Worm (Caenorhabditis elegans): ENCODE results near the gene Y57G11C.3.

The Y57G11C.3 gene

DNA sequence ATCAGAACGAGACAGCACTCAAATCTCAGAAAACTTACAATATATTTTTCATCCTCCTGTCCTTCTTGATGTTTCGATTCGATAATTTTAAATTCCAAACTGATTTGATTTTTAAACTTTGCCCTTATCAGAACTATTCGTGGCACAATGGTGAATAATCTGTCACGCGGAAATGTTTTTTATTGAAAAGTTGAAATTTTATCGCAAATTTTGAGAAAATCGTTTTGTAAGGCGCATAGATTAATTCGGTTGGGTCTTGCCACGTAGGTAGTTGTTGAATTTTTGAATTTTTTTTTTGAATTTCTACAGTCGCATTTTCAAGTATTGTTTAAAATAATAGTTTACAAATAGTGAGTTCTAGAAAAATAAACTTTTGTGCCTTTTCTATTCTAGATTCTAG is 7.2 kb upstream of the Y57G11C.3 start, which contains the start of gene ptp-5.2:
TSS of gene ptp-5.2 (minus strand) at position 101 of the 400 bp plus-strand sequence.
- no peak for TF ChIP-seq pha-4 (tag; optimal IDR thresholded peaks at IDR 0.05)
- TF ChIP-seq nhr-12 (tag; optimal IDR thresholded peaks at IDR 0.05): no peak
- TF ChIP-seq hmg-11 (tag; optimal IDR thresholded peaks at IDR 0.05): no peak
- TF ChIP-seq pqm-1 (tag; optimal IDR thresholded peaks at IDR 0.05): no peak
- no peak for TF ChIP-seq elt-3 (tag; optimal IDR thresholded peaks at IDR 0.05)
- TF ChIP-seq jun-1 (tag; optimal IDR thresholded peaks at IDR 0.05): no peak
- no peak for TF ChIP-seq nhr-77 (tag; optimal IDR thresholded peaks at IDR 0.05)
- TF ChIP-seq zag-1 (tag; optimal IDR thresholded peaks at IDR 0.05): no peak
- no peak for TF ChIP-seq nhr-76 (tag; optimal IDR thresholded peaks at IDR 0.05)
- no peak for TF ChIP-seq egl-27 (tag; optimal IDR thresholded peaks at IDR 0.05)
- TF ChIP-seq elt-2 (tag; optimal IDR thresholded peaks at IDR 0.05): no peak
- TF ChIP-seq lsy-12 (tag; optimal IDR thresholded peaks at IDR 0.05): no peak

ce11 chrIV:14763348-14763747 is 4.7 kb upstream of the Y57G11C.3 start:
- peak; percentile 69 for TF ChIP-seq nfya-1 (tag; optimal IDR thresholded peaks at IDR 0.05; ENCODE audit: insufficient read depth)
- peak; percentile 28 for TF ChIP-seq mdl-1 (tag; optimal IDR thresholded peaks at IDR 0.05)
- peak; percentile 50 for TF ChIP-seq lin-15B (tag; optimal IDR thresholded peaks at IDR 0.05)
- peak; percentile 34 for TF ChIP-seq ama-1 (optimal IDR thresholded peaks at IDR 0.05)
- TF ChIP-seq ceh-28 (tag; optimal IDR thresholded peaks at IDR 0.05): peak; percentile 8
- TF ChIP-seq lin-39 (tag; optimal IDR thresholded peaks at IDR 0.05): peak; percentile 56
- peak; percentile 4 for TF ChIP-seq pqm-1 (tag; optimal IDR thresholded peaks at IDR 0.05)
- TF ChIP-seq elt-2 (tag; optimal IDR thresholded peaks at IDR 0.05): peak; percentile 26
- peak; percentile 54 for TF ChIP-seq hmg-11 (tag; optimal IDR thresholded peaks at IDR 0.05)
- TF ChIP-seq elt-1 (tag; optimal IDR thresholded peaks at IDR 0.05): peak; percentile 32
- peak; percentile 28 for TF ChIP-seq nhr-23 (tag; optimal IDR thresholded peaks at IDR 0.05)
- TF ChIP-seq snpc-4 (tag; optimal IDR thresholded peaks at IDR 0.05): peak; percentile 31

DNA sequence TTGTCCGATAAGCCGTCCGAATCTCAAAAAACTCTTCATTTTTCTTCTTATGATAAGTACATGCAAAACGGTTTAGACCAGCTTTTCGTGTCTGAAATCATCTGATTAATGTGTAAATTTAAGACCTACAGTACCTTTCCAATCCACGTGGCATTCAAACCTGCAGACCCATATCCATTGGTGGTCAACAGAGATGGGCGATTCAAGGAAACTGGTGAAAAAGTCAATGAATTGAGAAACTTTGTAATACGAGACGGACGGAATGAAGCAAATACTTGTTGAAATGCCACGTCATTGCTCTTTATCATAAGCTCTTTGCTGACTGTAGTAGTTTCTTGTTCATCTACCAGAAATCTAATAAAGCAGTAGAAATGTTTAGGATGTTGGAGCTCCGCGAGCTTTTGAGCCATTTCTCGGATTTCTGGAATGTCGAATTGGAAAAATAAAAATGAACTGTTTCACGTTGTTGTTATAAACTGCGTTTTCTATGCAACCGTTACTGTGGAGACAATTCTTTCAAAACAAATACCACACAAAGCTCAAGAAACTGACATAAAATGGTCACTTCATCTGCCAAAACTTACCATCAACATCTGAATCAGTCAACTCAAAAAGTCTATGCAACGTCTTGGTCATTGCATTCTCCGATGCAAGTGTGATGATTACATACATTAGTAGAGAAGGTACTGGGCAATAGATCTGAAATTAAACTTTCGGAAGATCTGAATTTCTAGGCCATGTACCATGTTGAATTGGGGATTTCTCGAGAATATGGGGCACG is 3.9 kb upstream of the Y57G11C.3 start:
- TF ChIP-seq ama-1 (optimal IDR thresholded peaks at IDR 0.05) (peak; percentile 68), ztf-11 (tag; optimal IDR thresholded peaks at IDR 0.05) (no peak)

DNA sequence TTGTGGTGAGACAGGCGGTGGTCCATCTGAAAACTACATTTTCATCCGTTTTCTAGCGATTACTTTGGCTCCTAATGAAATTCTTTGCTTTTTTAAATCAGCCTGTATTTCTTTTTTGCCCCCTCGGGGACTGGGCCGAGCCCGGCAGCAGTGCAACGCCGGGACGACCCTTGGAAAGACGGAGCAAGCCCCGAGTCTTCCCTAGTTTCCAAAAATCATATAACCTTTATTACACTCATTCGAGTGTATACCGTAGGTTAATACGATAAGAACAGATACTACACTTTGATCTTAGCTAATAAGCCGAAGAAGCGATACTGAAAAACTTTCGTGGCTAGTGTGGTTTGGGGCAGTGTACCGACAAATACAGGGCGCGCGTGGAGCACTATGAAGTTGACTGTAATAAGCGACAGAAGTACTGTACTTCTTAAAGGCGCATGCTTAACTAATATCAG is 3.3 kb upstream of the Y57G11C.3 start:
- TF ChIP-seq snpc-4 (tag; optimal IDR thresholded peaks at IDR 0.05) (peak; percentile 82), mdl-1 (tag; optimal IDR thresholded peaks at IDR 0.05) (no peak), nhr-43 (tag; optimal IDR thresholded peaks at IDR 0.05; ENCODE audit: poor library complexity, severe bottlenecking) (peak; percentile 29)

ce11 chrIV:14765336-14765735 is 2.7 kb upstream of the Y57G11C.3 start, which contains the start of gene Y57G11C.5:
TSS of gene Y57G11C.5 (minus strand) at chrIV:14765436.
- TF ChIP-seq zag-1 (tag; optimal IDR thresholded peaks at IDR 0.05) (no peak), skn-1 (tag; optimal IDR thresholded peaks at IDR 0.05) (no peak), nhr-67 (tag; optimal IDR thresholded peaks at IDR 0.05) (no peak)

DNA sequence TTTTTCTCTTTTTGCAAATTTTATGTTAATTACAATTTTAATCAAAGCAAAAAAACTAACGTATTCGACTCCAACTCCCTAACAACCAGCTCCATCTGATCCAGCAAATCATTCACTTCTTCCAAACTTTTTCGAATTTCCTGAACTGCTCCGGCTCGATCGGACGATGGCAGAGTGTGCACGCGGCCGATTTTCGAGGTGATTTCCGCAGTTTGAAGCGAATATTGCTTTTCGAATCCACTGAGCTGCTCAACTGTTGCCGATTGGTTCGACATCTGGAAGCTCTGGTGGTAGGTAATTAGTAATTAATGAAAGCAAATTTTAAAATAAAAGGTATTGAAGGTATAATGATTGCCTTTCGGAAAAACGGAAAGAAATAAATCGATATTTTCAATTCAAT is 1.6 kb upstream of the Y57G11C.3 start, which contains the start of gene vti-1:
TSS of gene vti-1 (minus strand) at position 284 of the 400 bp plus-strand sequence.
- peak; percentile 7 for TF ChIP-seq ama-1 (optimal IDR thresholded peaks at IDR 0.05)
- no peak for TF ChIP-seq elt-2 (tag; optimal IDR thresholded peaks at IDR 0.05)

DNA sequence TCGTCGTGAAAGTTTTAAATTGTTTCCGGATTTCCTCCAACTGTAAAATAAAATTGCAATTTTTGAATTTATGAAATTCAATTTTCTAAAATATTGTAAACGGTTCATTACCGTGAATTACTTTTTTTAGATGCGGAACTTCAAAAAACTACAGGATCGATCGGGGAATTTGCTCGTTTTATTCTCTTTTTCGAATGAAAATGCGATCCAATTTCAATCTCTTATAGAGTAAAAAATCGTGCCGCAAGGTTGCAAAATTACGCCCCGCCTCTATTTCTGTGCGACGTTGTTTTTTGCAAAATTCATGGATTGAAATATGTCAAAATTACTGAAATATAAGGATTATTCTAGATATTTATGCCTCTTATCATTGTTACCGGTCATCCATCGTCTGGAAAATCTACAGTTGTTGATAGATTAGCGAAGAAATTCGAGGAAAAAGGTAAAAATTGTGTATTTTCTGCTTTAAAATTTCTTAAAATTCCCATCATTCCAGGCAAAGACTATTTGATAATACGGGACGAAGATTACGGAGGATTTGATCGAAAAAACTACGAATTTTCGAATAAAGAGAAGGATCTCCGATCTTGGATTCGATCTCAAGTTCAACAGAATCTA is 1.3 kb downstream of the Y57G11C.3 start, which contains the start of gene Y57G11C.43:
TSS of gene Y57G11C.43 (plus strand) at position 224 of the 618 bp plus-strand sequence.
- TF ChIP-seq skn-1 (tag; optimal IDR thresholded peaks at IDR 0.05) (no peak), ama-1 (optimal IDR thresholded peaks at IDR 0.05) (peak; percentile 43), nhr-67 (tag; optimal IDR thresholded peaks at IDR 0.05) (no peak)
